Worm (Caenorhabditis elegans): ENCODE results near the gene zip-5.

ce11 chrV:13221066-13221465 is 43.3 kb upstream of the zip-5 start:
- no peak for TF ChIP-seq him-1 (tag; optimal IDR thresholded peaks at IDR 0.05)
- TF ChIP-seq ztf-6 (GFP tag; IDR thresholded peaks at IDR 0.05): no peak
- no peak for TF ChIP-seq lag-1 (GFP tag; IDR thresholded peaks at IDR 0.05)
- no peak for TF ChIP-seq dpl-1 (GFP tag; optimal IDR thresholded peaks at IDR 0.05)
- no peak for TF ChIP-seq ets-4 (GFP tag; optimal IDR thresholded peaks at IDR 0.05)
- no peak for TF ChIP-seq F23B12.7 (tag; optimal IDR thresholded peaks at IDR 0.05; ENCODE audit: insufficient read depth)
- TF ChIP-seq ceh-27 (GFP tag; optimal IDR thresholded peaks at IDR 0.05): no peak
- TF ChIP-seq ama-1 (optimal IDR thresholded peaks at IDR 0.05): no peak
- no peak for TF ChIP-seq ama-1 (GFP tag; optimal IDR thresholded peaks at IDR 0.05)
- no peak for TF ChIP-seq F57A8.1 (GFP tag; optimal IDR thresholded peaks at IDR 0.05)
- no peak for TF ChIP-seq aptf-3 (GFP tag; IDR thresholded peaks at IDR 0.05)
- no peak for TF ChIP-seq ceh-79 (tag; optimal IDR thresholded peaks at IDR 0.05)
- no peak for TF ChIP-seq cebp-2 (GFP tag; IDR thresholded peaks at IDR 0.05)
- TF ChIP-seq snpc-1.1 (tag; optimal IDR thresholded peaks at IDR 0.05; ENCODE audit: insufficient read depth): no peak
- TF ChIP-seq xnd-1 (tag; optimal IDR thresholded peaks at IDR 0.05): no peak

Measured in whole organism, young adult.